Fruit fly (Drosophila melanogaster) Kc167 (cell line): ENCODE data around the gene CG33116.

ENCODE experiments used
- h ChIP-seq: fragments of >200 bp; optimal IDR thresholded peaks from 3 replicates; lab custom pipeline; 2018; ENCODE audit warnings: missing external identifiers
- insv ChIP-seq: fragments of >200 bp; optimal IDR thresholded peaks from 3 replicates; lab custom pipeline; 2018; ENCODE audit warnings: missing external identifiers

dm6 chr2L:19526844-19527243 lies 6.4 kb upstream of the CG33116 start:
- TF ChIP-seq h (lab: Kevin White, UChicago): no peak
- no peak for TF ChIP-seq insv (lab: Kevin White, UChicago)
